Fruit fly (Drosophila melanogaster): ENCODE data around the gene GNBP3.

GNBP3 gene

DNA sequence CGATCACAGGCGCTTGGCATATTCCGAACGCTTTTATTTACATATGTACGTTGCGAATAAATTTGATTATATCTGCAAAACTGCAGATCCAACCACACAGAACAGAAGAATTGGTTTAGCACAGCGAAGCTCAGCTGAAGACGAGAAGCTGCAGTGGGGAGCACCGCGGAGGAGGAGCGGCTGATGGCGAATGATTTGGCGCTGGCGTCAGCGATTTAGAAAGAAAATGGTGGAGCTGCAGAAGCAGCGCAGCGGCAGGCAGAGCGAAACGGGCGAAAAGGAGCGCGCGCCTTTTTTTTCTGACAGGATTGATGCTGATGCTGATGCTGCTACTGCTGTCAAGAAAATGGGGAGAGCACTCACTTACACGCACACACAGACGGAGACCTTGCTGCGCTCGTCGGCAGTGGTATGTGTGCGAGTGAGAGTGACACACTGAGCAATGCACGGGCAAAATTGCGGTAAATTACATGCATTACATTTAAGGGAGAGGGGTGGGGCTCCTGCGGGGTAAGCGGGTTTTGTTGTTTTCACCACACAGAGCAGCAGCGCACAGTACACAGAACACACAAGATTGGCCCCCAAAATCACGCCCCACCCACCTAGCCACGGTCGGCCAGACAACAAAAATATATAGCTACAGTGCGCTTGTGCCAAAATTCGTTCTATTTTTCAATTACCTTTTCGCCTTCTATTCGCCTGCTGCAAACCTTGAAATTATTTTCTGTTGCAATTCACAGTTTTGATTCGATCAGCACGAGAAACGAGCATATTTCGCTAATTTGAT is 42.3 kb downstream of the GNBP3 start:
- peak; percentile 85 for TF ChIP-seq CG13204 (GFP tag; optimal IDR thresholded peaks at IDR 0.05)
- peak; percentile 22; the same call in 1 of the 2 replicates for TF ChIP-seq CG32121 (GFP tag; IDR thresholded peaks at IDR 0.05)
- peak; percentile 23 for TF ChIP-seq EcR (GFP tag; optimal IDR thresholded peaks at IDR 0.05)
- peak; percentile 43; the same call in 1 of the 2 replicates for TF ChIP-seq Ets98B (GFP tag; IDR thresholded peaks at IDR 0.05)
- no peak for TF ChIP-seq Pif1B (GFP tag; optimal IDR thresholded peaks at IDR 0.05)

DNA sequence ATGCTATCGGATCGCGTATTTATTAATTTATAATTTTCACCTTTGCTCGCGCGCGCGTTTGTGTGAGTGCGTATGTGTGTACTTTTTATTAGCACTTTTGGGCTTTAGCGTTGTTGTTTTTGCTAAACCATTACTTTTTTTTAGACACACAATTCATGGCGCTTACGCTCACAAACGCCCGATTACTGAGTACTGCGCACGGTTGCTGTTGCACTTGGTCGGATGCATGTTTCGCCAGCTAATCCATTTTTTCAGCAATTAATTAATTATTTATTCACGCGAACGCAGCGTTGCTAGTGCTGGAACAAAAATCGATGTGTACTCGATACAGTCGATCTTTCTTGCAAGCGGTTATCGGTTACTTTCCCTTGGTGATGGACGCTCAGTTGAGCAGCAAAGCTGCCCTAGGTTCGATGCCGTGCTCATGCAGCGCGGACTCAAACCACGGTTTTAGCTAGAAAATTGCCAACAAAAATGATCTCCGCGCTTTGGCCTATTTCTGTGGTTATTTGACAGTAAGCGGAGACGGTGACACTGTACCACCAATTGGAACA is 42.9 kb downstream of the GNBP3 start, which contains the start of the genes smg and CG5087:
smg (minus strand) TSS at position 304 of the 554 bp plus-strand sequence.
CG5087 (plus strand) TSS at position 499 of the 554 bp plus-strand sequence.
- TF ChIP-seq CG32121 (GFP tag; IDR thresholded peaks at IDR 0.05) (peak; percentile 22; the same call in 1 of the 2 replicates), rn (GFP tag; IDR thresholded peaks at IDR 0.05) (0 out of 2 replicates have a peak, but pooled peaks have one; percentile 10), EcR (GFP tag; optimal IDR thresholded peaks at IDR 0.05) (no peak), CG14655 (GFP tag; optimal IDR thresholded peaks at IDR 0.05) (no peak), CG8301 (tag; optimal IDR thresholded peaks at IDR 0.05) (no peak), Ets98B (GFP tag; IDR thresholded peaks at IDR 0.05) (no peak; the same call in 1 of the 2 replicates), CG13204 (GFP tag; optimal IDR thresholded peaks at IDR 0.05) (no peak)

- TF ChIP-seq Pif1A (GFP tag; optimal IDR thresholded peaks at IDR 0.05): no peak
Measured at dm6 chr3L:9002527-9002926, 47.7 kb downstream of the GNBP3 start.

dm6 chr3L:9003369-9003768 is 48.5 kb downstream of the GNBP3 start:
- TF ChIP-seq CG14655 (GFP tag; optimal IDR thresholded peaks at IDR 0.05) (no peak), CG17806 (tag; optimal IDR thresholded peaks at IDR 0.05) (no peak), gl (tag; optimal IDR thresholded peaks at IDR 0.05) (no peak), CG4496 (GFP tag; IDR thresholded peaks at IDR 0.05) (no peak), Snoo (tag; optimal IDR thresholded peaks at IDR 0.05) (no peak), Ets98B (GFP tag; IDR thresholded peaks at IDR 0.05) (no peak), CG13204 (GFP tag; optimal IDR thresholded peaks at IDR 0.05) (no peak), D1 (tag; optimal IDR thresholded peaks at IDR 0.05) (no peak), CG10348 (GFP tag; IDR thresholded peaks at IDR 0.05) (no peak)

dm6 chr3L:9004788-9005246 is 50.0 kb downstream of the GNBP3 start, which contains the start of gene Doc3:
Gene Doc3, plus strand, starts transcription at chr3L:9005196.
- TF ChIP-seq CG17806 (tag; optimal IDR thresholded peaks at IDR 0.05) (no peak), Snoo (tag; optimal IDR thresholded peaks at IDR 0.05) (no peak), CG8159 (tag; optimal IDR thresholded peaks at IDR 0.05) (no peak), CG13204 (GFP tag; optimal IDR thresholded peaks at IDR 0.05) (peak; percentile 38), CG12605 (GFP tag; IDR thresholded peaks at IDR 0.05) (no peak), EcR (GFP tag; optimal IDR thresholded peaks at IDR 0.05) (peak; percentile 70), CG10348 (GFP tag; IDR thresholded peaks at IDR 0.05) (no peak), CG8301 (tag; optimal IDR thresholded peaks at IDR 0.05) (no peak), Pif1A (GFP tag; optimal IDR thresholded peaks at IDR 0.05) (no peak), CG9948 (tag; optimal IDR thresholded peaks at IDR 0.05) (no peak), CG4496 (GFP tag; IDR thresholded peaks at IDR 0.05) (0 out of 3 replicates have a peak, but pooled peaks have one; percentile 25), gl (tag; optimal IDR thresholded peaks at IDR 0.05) (peak; percentile 6), fd96Ca (GFP tag; IDR thresholded peaks at IDR 0.05) (no peak), CG14655 (GFP tag; optimal IDR thresholded peaks at IDR 0.05) (no peak), D1 (tag; optimal IDR thresholded peaks at IDR 0.05) (no peak), Ets98B (GFP tag; IDR thresholded peaks at IDR 0.05) (0 out of 2 replicates have a peak, but pooled peaks have one; percentile 22)

Measured in whole organism, pupa.